Worm (Caenorhabditis elegans): Measurements from ENCODE around the gene K03B8.11.

K03B8.11 gene

DNA sequence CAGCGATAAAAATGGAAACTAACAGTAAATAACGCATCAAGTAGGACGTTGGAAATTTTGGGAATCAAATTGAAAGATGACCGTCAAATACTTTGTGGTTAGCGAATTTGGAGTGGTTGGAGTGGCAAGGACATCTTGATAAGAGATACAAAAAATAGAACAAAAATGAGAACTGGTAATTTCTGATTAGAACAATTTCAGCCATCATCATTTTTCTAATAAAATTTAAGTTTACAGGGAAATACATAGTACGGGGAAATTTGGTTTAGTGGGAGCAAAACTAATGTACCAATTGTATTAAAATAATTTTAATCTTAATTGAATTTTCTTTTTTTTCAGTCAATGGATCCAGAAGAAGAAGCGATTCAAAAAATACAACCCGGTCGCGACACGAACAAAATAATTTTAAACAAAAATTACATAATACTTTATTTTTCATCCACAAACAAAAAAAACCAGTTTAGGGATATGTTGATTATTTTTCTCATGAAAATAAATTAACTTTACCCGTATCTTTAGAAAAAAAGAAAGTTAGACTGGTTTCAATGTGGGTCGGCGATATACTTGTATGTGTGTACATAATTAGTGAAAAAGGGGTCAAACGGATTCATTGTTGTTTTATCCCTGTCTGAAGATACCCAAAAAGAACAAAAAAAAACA is 20.7 kb upstream of the K03B8.11 start, which contains the start of the genes K03B8.8 and grl-3:
Gene K03B8.8, minus strand, starts transcription at position 101 of the 660 bp plus-strand sequence.
Gene grl-3, plus strand, starts transcription at position 610 of the 660 bp plus-strand sequence.
- TF ChIP-seq mdl-1 (tag; optimal IDR thresholded peaks at IDR 0.05): no peak
- no peak for TF ChIP-seq nhr-12 (tag; optimal IDR thresholded peaks at IDR 0.05)
- TF ChIP-seq jun-1 (tag; optimal IDR thresholded peaks at IDR 0.05): no peak
- TF ChIP-seq lin-15B (tag; optimal IDR thresholded peaks at IDR 0.05): no peak
- no peak for TF ChIP-seq zag-1 (tag; optimal IDR thresholded peaks at IDR 0.05)
- no peak for TF ChIP-seq daf-12 (tag; optimal IDR thresholded peaks at IDR 0.05)
- TF ChIP-seq elt-3 (tag; optimal IDR thresholded peaks at IDR 0.05): no peak
- no peak for TF ChIP-seq skn-1 (tag; optimal IDR thresholded peaks at IDR 0.05)
- no peak for TF ChIP-seq egl-5 (tag; optimal IDR thresholded peaks at IDR 0.05)
- TF ChIP-seq nhr-25 (tag; optimal IDR thresholded peaks at IDR 0.05): no peak
- TF ChIP-seq nhr-28 (tag; optimal IDR thresholded peaks at IDR 0.05): no peak
- no peak for TF ChIP-seq lsy-12 (tag; optimal IDR thresholded peaks at IDR 0.05)
- TF ChIP-seq elt-2 (tag; optimal IDR thresholded peaks at IDR 0.05): no peak
- no peak for TF ChIP-seq ztf-4 (tag; optimal IDR thresholded peaks at IDR 0.05)
- no peak for TF ChIP-seq snpc-4 (tag; optimal IDR thresholded peaks at IDR 0.05)

DNA sequence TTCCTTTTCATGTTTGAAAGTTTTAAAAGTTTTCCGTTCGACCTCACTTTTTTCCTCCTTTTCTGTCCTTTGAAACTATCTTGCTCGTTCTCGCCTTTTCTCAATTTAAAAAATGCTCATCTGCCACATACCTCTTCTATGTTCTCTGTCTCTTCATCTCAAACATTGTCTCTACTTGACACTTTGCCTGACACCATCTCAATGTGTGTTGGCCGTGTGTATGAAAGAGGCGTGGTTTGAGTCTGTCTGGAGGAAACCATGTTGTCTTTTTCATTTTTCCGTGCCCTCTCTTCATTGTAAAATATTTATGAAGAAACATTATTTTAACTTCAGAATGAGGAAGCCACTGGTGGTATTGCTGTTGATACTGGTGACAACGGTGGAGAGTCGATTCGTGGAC is 17.0 kb upstream of the K03B8.11 start, which contains the start of gene K03B8.6:
Gene K03B8.6, plus strand, starts transcription at position 334 of the 400 bp plus-strand sequence.
- TF ChIP-seq hmg-11 (tag; optimal IDR thresholded peaks at IDR 0.05) (no peak), skn-1 (tag; optimal IDR thresholded peaks at IDR 0.05) (no peak), ceh-9 (tag; optimal IDR thresholded peaks at IDR 0.05) (no peak), snpc-4 (tag; optimal IDR thresholded peaks at IDR 0.05) (no peak), nhr-77 (tag; optimal IDR thresholded peaks at IDR 0.05) (no peak), fos-1 (tag; optimal IDR thresholded peaks at IDR 0.05) (no peak), unc-62 (GFP tag; optimal IDR thresholded peaks at IDR 0.05) (no peak)

DNA sequence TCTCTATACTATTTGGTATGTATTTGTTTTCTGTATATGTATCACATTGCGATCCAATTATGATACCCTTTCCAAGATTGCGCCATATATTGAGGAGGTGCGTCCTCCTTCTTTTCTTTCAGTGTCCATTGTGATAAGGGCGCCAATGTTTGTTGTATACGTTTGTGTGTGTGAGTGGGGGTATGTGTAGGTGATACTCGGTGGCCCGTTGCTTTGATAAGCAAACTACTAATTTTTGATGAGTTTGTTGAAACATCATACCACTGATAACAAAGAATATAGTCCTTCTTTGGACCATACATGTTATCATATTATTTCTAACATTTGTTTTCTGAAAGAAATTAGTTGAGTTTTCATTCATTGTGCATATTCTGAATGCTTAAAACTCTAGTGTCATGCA is 13.4 kb upstream of the K03B8.11 start:
- TF ChIP-seq pqm-1 (tag; optimal IDR thresholded peaks at IDR 0.05) (peak; percentile 64), nhr-12 (tag; optimal IDR thresholded peaks at IDR 0.05) (no peak), elt-2 (tag; optimal IDR thresholded peaks at IDR 0.05) (peak; percentile 90)

DNA sequence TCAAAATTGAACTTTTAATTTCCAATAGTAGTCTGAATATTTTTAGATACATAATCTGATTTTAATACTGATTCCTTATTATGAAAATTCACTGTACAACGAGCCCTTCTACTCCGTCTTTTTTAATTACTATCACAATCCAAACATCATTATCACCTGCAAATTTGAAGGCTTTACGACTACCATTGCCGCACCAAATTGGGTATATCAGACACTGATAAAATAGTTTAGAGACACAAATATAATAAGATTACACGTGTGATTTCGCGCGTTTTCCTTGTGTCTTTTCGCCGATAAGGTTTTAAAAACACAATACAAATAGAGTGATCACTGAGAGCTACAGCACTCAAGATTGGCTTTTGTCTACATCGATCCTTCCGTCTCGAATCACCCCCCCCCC is 12.8 kb upstream of the K03B8.11 start:
- TF ChIP-seq fos-1 (tag; optimal IDR thresholded peaks at IDR 0.05) (no peak), lsy-12 (tag; optimal IDR thresholded peaks at IDR 0.05) (no peak), pha-4 (tag; optimal IDR thresholded peaks at IDR 0.05) (no peak), ceh-28 (tag; optimal IDR thresholded peaks at IDR 0.05) (no peak), egl-5 (tag; optimal IDR thresholded peaks at IDR 0.05) (no peak), aly-2 (tag; optimal IDR thresholded peaks at IDR 0.05) (no peak), zag-1 (tag; optimal IDR thresholded peaks at IDR 0.05) (no peak), tbx-2 (tag; optimal IDR thresholded peaks at IDR 0.05) (no peak), egl-27 (tag; optimal IDR thresholded peaks at IDR 0.05) (no peak), pqm-1 (tag; optimal IDR thresholded peaks at IDR 0.05) (peak; percentile 76), elt-2 (tag; optimal IDR thresholded peaks at IDR 0.05) (peak; percentile 81), ama-1 (optimal IDR thresholded peaks at IDR 0.05) (no peak), nfya-1 (tag; optimal IDR thresholded peaks at IDR 0.05; ENCODE audit: insufficient read depth) (no peak), lin-39 (tag; optimal IDR thresholded peaks at IDR 0.05) (no peak), snpc-4 (tag; optimal IDR thresholded peaks at IDR 0.05) (no peak), elt-3 (tag; optimal IDR thresholded peaks at IDR 0.05) (no peak), nhr-77 (tag; optimal IDR thresholded peaks at IDR 0.05) (no peak)

DNA sequence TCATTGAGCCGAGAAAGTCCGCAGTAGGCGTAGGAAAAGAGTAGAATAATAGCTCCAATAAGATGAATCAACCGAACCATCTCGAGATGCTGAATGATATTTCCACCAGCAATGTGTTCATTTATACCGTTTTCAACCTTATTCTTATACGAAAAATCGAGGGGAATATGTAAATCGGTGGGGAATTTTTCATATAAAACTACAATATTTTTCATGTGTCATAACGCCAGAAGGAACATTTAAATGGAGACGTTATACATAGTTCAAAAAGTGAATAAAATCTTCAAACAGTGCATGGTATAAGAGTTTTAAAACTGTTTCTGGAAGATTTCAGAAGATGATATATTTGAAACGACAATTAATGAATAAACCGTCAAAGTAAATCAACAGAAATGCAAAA is 12.3 kb upstream of the K03B8.11 start, which contains the start of gene nas-19:
Gene nas-19, minus strand, starts transcription at position 101 of the 400 bp plus-strand sequence.
- TF ChIP-seq snpc-4 (tag; optimal IDR thresholded peaks at IDR 0.05) (no peak), egl-27 (tag; optimal IDR thresholded peaks at IDR 0.05) (no peak), ceh-28 (tag; optimal IDR thresholded peaks at IDR 0.05) (no peak), nfya-1 (tag; optimal IDR thresholded peaks at IDR 0.05; ENCODE audit: insufficient read depth) (no peak), tbx-2 (tag; optimal IDR thresholded peaks at IDR 0.05) (no peak), elt-3 (tag; optimal IDR thresholded peaks at IDR 0.05) (no peak)

DNA sequence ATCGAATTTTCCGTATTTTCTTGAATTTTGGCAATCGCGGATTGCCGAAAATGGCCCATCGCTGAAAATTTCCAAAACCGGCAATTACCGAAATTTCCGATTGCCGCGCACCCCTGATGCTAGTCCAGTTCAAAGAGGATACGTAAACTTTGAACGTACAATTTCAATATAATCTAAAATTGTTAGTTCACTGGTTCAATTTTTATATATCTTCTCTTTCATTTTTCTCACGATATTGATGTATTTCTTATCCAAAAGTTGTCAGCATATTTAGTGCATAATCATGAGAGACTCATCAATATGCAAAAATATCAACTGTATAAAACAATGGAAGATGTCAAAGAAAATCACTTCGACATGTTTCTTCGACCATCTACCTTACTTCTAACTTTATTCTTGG is 8.3 kb upstream of the K03B8.11 start, which contains the start of gene nas-17:
Gene nas-17, plus strand, starts transcription at position 301 of the 400 bp plus-strand sequence.
- no peak for TF ChIP-seq ceh-28 (tag; optimal IDR thresholded peaks at IDR 0.05)
- no peak for TF ChIP-seq R02D3.7 (tag; optimal IDR thresholded peaks at IDR 0.05)
- TF ChIP-seq lsy-12 (tag; optimal IDR thresholded peaks at IDR 0.05): no peak
- no peak for TF ChIP-seq hmg-11 (tag; optimal IDR thresholded peaks at IDR 0.05)
- no peak for TF ChIP-seq nhr-11 (tag; optimal IDR thresholded peaks at IDR 0.05)
- TF ChIP-seq unc-39 (tag; optimal IDR thresholded peaks at IDR 0.05): no peak
- no peak for TF ChIP-seq ceh-9 (tag; optimal IDR thresholded peaks at IDR 0.05)
- TF ChIP-seq lin-15B (tag; optimal IDR thresholded peaks at IDR 0.05): no peak
- no peak for TF ChIP-seq zag-1 (tag; optimal IDR thresholded peaks at IDR 0.05)
- TF ChIP-seq elt-3 (tag; optimal IDR thresholded peaks at IDR 0.05): no peak
- no peak for TF ChIP-seq nhr-67 (tag; optimal IDR thresholded peaks at IDR 0.05)
